Worm (Caenorhabditis elegans) whole organism, L2 larva: ENCODE data around the gene mab-21.

Experiments used
- aly-2 ChIP-seq: fragments of 150-350 bp; optimal IDR thresholded peaks from 2 replicates; lab custom pipeline; 2014; ENCODE audit warnings: missing biosample characterization, missing genetic modification characterization
- ceh-82 ChIP-seq: fragments of 150-350 bp; optimal IDR thresholded peaks from 2 replicates; lab custom pipeline; 2014; ENCODE audit warnings: missing biosample characterization, missing genetic modification characterization
- elt-1 ChIP-seq: fragments of 150-350 bp; optimal IDR thresholded peaks from 2 replicates; lab custom pipeline; 2014; ENCODE audit warnings: missing biosample characterization, missing genetic modification characterization
- gmeb-1 ChIP-seq: fragments of 150-350 bp; optimal IDR thresholded peaks from 2 replicates; lab custom pipeline; 2014; ENCODE audit warnings: missing biosample characterization, missing genetic modification characterization
- lsy-2 ChIP-seq, 2 experiments: fragments of 150-350 bp in 1 of 2; sonication (generic microtip) in 1 of 2; optimal IDR thresholded peaks; 2 replicates each; lab custom pipeline; 2014 to 2017; ENCODE audit warnings: missing biosample characterization in 2 of 2, missing genetic modification characterization in 2 of 2
- nhr-11 ChIP-seq: fragments of 150-350 bp; optimal IDR thresholded peaks from 2 replicates; lab custom pipeline; 2014; ENCODE audit warnings: missing biosample characterization, missing genetic modification characterization
- nhr-23 ChIP-seq: fragments of 150-350 bp; optimal IDR thresholded peaks from 2 replicates; lab custom pipeline; 2014; ENCODE audit warnings: missing biosample characterization, missing genetic modification reagents, missing genetic modification characterization
- nhr-25 ChIP-seq: fragments of 150-350 bp; sonication (generic microtip); optimal IDR thresholded peaks from 3 replicates; lab custom pipeline; 2014; ENCODE audit warnings: missing biosample characterization, missing genetic modification characterization
- nhr-77 ChIP-seq: fragments of 150-350 bp; optimal IDR thresholded peaks from 2 replicates; lab custom pipeline; 2014; ENCODE audit warnings: missing biosample characterization, missing genetic modification characterization
- unc-39 ChIP-seq: fragments of 150-350 bp; optimal IDR thresholded peaks from 2 replicates; lab custom pipeline; 2014; ENCODE audit warnings: missing biosample characterization, missing genetic modification characterization

- no peak for TF ChIP-seq gmeb-1 (tag; lab: Kevin White, UChicago)
- no peak for TF ChIP-seq ceh-82 (tag; lab: Kevin White, UChicago)
- TF ChIP-seq unc-39 (tag; lab: Kevin White, UChicago): no peak
- TF ChIP-seq aly-2 (tag; lab: Kevin White, UChicago): no peak
- TF ChIP-seq nhr-23: no peak
- TF ChIP-seq nhr-77 (tag; lab: Kevin White, UChicago): no peak
- no peak for TF ChIP-seq elt-1 (tag; lab: Kevin White, UChicago)
- TF ChIP-seq nhr-11 (tag; lab: Kevin White, UChicago): no peak
- TF ChIP-seq nhr-25 (tag; lab: Kevin White, UChicago): no peak
- no peak for TF ChIP-seq lsy-2 (tag; optimal IDR thresholded peaks at IDR 0.05; lab: Kevin White, UChicago)
These were observed 7.4 kb upstream of the mab-21 start, which contains the start of gene erh-2 for ce11 chrIII:4593098-4593697.
